Worm (Caenorhabditis elegans): ENCODE results near the gene Y49E10.16.

The Y49E10.16 gene

ce11 chrIII:12420256-12420655 is 10.1 kb upstream of the Y49E10.16 start (continued):
- TF ChIP-seq lir-3 (tag; optimal IDR thresholded peaks at IDR 0.05; ENCODE audit: poor library complexity): no peak
- no peak for TF ChIP-seq isw-1 (GFP tag; IDR thresholded peaks at IDR 0.05)
- no peak for TF ChIP-seq ztf-4 (tag; optimal IDR thresholded peaks at IDR 0.05)

ce11 chrIII:12421708-12422107 is 8.6 kb upstream of the Y49E10.16 start, which contains the start of gene tat-1:
tat-1 (minus strand) TSS chrIII:12421718.
- TF ChIP-seq sup-37 (GFP tag; optimal IDR thresholded peaks at IDR 0.05) (no peak), nhr-12 (tag; optimal IDR thresholded peaks at IDR 0.05) (no peak), blmp-1 (tag; optimal IDR thresholded peaks at IDR 0.05) (no peak), efl-1 (optimal IDR thresholded peaks at IDR 0.05) (no peak), efl-1 (GFP tag; optimal IDR thresholded peaks at IDR 0.05 in 1 of 2) (peak; percentile 23 to 33), nhr-28 (tag; optimal IDR thresholded peaks at IDR 0.05) (no peak), snu-23 (GFP tag; optimal IDR thresholded peaks at IDR 0.05) (no peak), ceh-63 (GFP tag; optimal IDR thresholded peaks at IDR 0.05) (no peak), mef-2 (tag; optimal IDR thresholded peaks at IDR 0.05) (no peak), pqm-1 (tag; optimal IDR thresholded peaks at IDR 0.05) (no peak), dsc-1 (tag; optimal IDR thresholded peaks at IDR 0.05) (no peak), lsy-2 (tag; optimal IDR thresholded peaks at IDR 0.05) (peak in 1 of 2 experiments; percentile 2), rnt-1 (tag; optimal IDR thresholded peaks at IDR 0.05) (no peak), tbx-2 (tag; optimal IDR thresholded peaks at IDR 0.05) (no peak), nhr-76 (tag; optimal IDR thresholded peaks at IDR 0.05) (no peak), nhr-85 (tag) (peak; percentile 16), sptf-1 (tag; optimal IDR thresholded peaks at IDR 0.05) (no peak), unc-62 (GFP tag; optimal IDR thresholded peaks at IDR 0.05) (no peak), grh-1 (GFP tag; IDR thresholded peaks at IDR 0.05) (no peak), zag-1 (tag; optimal IDR thresholded peaks at IDR 0.05) (no peak), unc-30 (tag; optimal IDR thresholded peaks at IDR 0.05) (no peak), mab-9 (GFP tag; IDR thresholded peaks at IDR 0.05) (no peak), dpl-1 (GFP tag; optimal IDR thresholded peaks at IDR 0.05) (peak in 1 of 3 experiments; percentile 24), nhr-84 (tag; optimal IDR thresholded peaks at IDR 0.05) (no peak)

ce11 chrIII:12424066-12424465 is 6.2 kb upstream of the Y49E10.16 start:
- TF ChIP-seq sptf-1 (tag; optimal IDR thresholded peaks at IDR 0.05) (no peak), nhr-77 (tag; optimal IDR thresholded peaks at IDR 0.05) (peak; percentile 46), nhr-85 (tag) (no peak), dpl-1 (GFP tag; optimal IDR thresholded peaks at IDR 0.05) (peak in 2 of 3 experiments; percentile 29 to 31), nhr-84 (tag; optimal IDR thresholded peaks at IDR 0.05) (no peak), aha-1 (tag; optimal IDR thresholded peaks at IDR 0.05) (no peak), fkh-10 (GFP tag; optimal IDR thresholded peaks at IDR 0.05) (no peak), rnt-1 (tag; optimal IDR thresholded peaks at IDR 0.05) (no peak), nhr-28 (tag; optimal IDR thresholded peaks at IDR 0.05) (no peak), irx-1 (tag; optimal IDR thresholded peaks at IDR 0.05) (no peak), lin-14 (GFP tag; optimal IDR thresholded peaks at IDR 0.05) (peak; percentile 78), unc-30 (tag; optimal IDR thresholded peaks at IDR 0.05) (no peak), blmp-1 (tag; optimal IDR thresholded peaks at IDR 0.05) (peak; percentile 78), ets-5 (GFP tag; IDR thresholded peaks at IDR 0.05) (no peak), ces-1 (GFP tag; optimal IDR thresholded peaks at IDR 0.05) (no peak), nhr-237 (tag; optimal IDR thresholded peaks at IDR 0.05) (no peak), fkh-4 (tag; optimal IDR thresholded peaks at IDR 0.05; ENCODE audit: borderline replicate concordance) (no peak), lin-13 (GFP tag; optimal IDR thresholded peaks at IDR 0.05) (no peak), nhr-76 (tag; optimal IDR thresholded peaks at IDR 0.05) (no peak), fos-1 (tag; optimal IDR thresholded peaks at IDR 0.05) (no peak), hpl-2 (GFP tag; optimal IDR thresholded peaks at IDR 0.05) (no peak), nhr-71 (tag; optimal IDR thresholded peaks at IDR 0.05) (peak; percentile 27), alr-1 (tag; optimal IDR thresholded peaks at IDR 0.05; ENCODE audit: borderline replicate concordance) (no peak), snu-23 (GFP tag; optimal IDR thresholded peaks at IDR 0.05) (peak; percentile 57), mef-2 (tag; optimal IDR thresholded peaks at IDR 0.05) (no peak), mdl-1 (tag; optimal IDR thresholded peaks at IDR 0.05) (no peak), nhr-19 (GFP tag; conservative IDR thresholded peaks at IDR 0.05) (no peak), mep-1 (tag; optimal IDR thresholded peaks at IDR 0.05) (peak; percentile 66), nhr-47 (tag; optimal IDR thresholded peaks at IDR 0.05) (no peak), nhr-12 (tag; optimal IDR thresholded peaks at IDR 0.05) (no peak), aly-2 (tag; optimal IDR thresholded peaks at IDR 0.05) (no peak), grh-1 (GFP tag; IDR thresholded peaks at IDR 0.05) (no peak), ztf-4 (tag; optimal IDR thresholded peaks at IDR 0.05) (no peak), unc-62 (GFP tag; optimal IDR thresholded peaks at IDR 0.05) (no peak), lin-35 (GFP tag; optimal IDR thresholded peaks at IDR 0.05) (peak in 1 of 2 experiments; percentile 61), xbp-1 (tag; optimal IDR thresholded peaks at IDR 0.05) (no peak), skn-1 (tag; optimal IDR thresholded peaks at IDR 0.05) (peak; percentile 39)
